Fruit fly (Drosophila melanogaster): Measurements from ENCODE around the gene Gr94a.
A peak's percentile ranks its signal among the peaks of the same experiment; 100 is the strongest.

The Gr94a gene

DNA sequence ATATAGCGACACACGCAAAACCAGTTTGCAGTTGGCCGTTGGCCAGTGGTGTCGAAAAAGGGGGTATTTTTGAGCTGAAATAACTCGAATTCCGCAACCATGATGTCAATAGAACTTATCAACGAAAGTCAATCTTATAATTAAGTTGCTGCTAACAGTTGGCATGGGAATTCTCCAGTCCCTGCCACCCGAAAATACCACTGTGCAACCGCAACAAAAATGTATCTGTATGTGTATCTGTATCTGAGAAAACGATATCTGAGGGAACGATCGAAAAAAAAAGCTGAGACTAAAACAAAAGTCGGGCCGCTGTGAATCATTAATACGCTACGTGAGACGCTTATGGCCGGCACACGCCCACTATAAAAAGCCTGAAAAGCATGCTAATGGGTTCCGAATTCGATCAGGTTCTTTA lies 5.0 kb upstream of the Gr94a start (continued):
- TF ChIP-seq fd64A (GFP tag; optimal IDR thresholded peaks at IDR 0.05) (no peak), D19A (tag; optimal IDR thresholded peaks at IDR 0.05) (no peak), BtbVII (GFP tag; optimal IDR thresholded peaks at IDR 0.05) (no peak), Dip3 (GFP tag; optimal IDR thresholded peaks at IDR 0.05) (peak; percentile 47), maf-S (GFP tag; optimal IDR thresholded peaks at IDR 0.05) (no peak), Doc2 (GFP tag; IDR thresholded peaks at IDR 0.05) (no peak), pb (GFP tag; optimal IDR thresholded peaks at IDR 0.05) (peak; percentile 3), CG8089 (GFP tag; optimal IDR thresholded peaks at IDR 0.05) (no peak), D (optimal IDR thresholded peaks at IDR 0.05) (no peak), D (GFP tag; optimal IDR thresholded peaks at IDR 0.05) (no peak), hb (GFP tag; IDR thresholded peaks at IDR 0.05; ENCODE audit: partially characterized antibody) (no peak), Fer2 (tag; optimal IDR thresholded peaks at IDR 0.05) (no peak), NfI (GFP tag; optimal IDR thresholded peaks at IDR 0.05) (peak; percentile 50), CG15601 (tag; optimal IDR thresholded peaks at IDR 0.05) (no peak), Dbx (GFP tag; IDR thresholded peaks at IDR 0.05) (peak; percentile 76), Vsx1 (GFP tag; optimal IDR thresholded peaks at IDR 0.05) (no peak), Trl (optimal IDR thresholded peaks at IDR 0.05) (no peak), Trl (GFP tag; optimal IDR thresholded peaks at IDR 0.05) (no peak), CG3838 (GFP tag; optimal IDR thresholded peaks at IDR 0.05) (no peak), sqz (GFP tag; optimal IDR thresholded peaks at IDR 0.05) (no peak), rib (GFP tag; IDR thresholded peaks at IDR 0.05) (no peak), CG2678 (tag; optimal IDR thresholded peaks at IDR 0.05) (peak; percentile 50), tll (GFP tag; optimal IDR thresholded peaks at IDR 0.05) (no peak), E2f2 (GFP tag; IDR thresholded peaks at IDR 0.05) (peak; percentile 29; the same call in 1 of the 2 replicates), Med (GFP tag) (peak; percentile 92), Ets65A (GFP tag) (peak; percentile 90), CG12219 (GFP tag; optimal IDR thresholded peaks at IDR 0.05) (no peak), Poxn (GFP tag; IDR thresholded peaks at IDR 0.05) (no peak), B-H1 (GFP tag; IDR thresholded peaks at IDR 0.05) (no peak), CG11695 (GFP tag; IDR thresholded peaks at IDR 0.05) (peak; percentile 61; the same call in 1 of the 3 replicates), CG2116 (GFP tag; optimal IDR thresholded peaks at IDR 0.05) (no peak), Atf3 (GFP tag; optimal IDR thresholded peaks at IDR 0.05) (no peak), Hr39 (optimal IDR thresholded peaks at IDR 0.05) (no peak), Hr51 (GFP tag; optimal IDR thresholded peaks at IDR 0.05) (peak; percentile 7 to 56), CG31388 (GFP tag; optimal IDR thresholded peaks at IDR 0.05) (no peak), ERR (GFP tag; optimal IDR thresholded peaks at IDR 0.05) (no peak), chinmo (GFP tag; IDR thresholded peaks at IDR 0.05; ENCODE audit: partially characterized antibody) (peak; percentile 51; the same call in 1 of the 4 replicates), otp (GFP tag; IDR thresholded peaks at IDR 0.05) (peak; percentile 37; the same call in 1 of the 3 replicates), Awh (GFP tag; IDR thresholded peaks at IDR 0.05) (peak; percentile 56; the same call in 1 of the 2 replicates), Aef1 (GFP tag; IDR thresholded peaks at IDR 0.05) (peak; percentile 36; the same call in 2 of the 3 replicates), prd (optimal IDR thresholded peaks at IDR 0.05) (no peak), prd (GFP tag; IDR thresholded peaks at IDR 0.05) (peak; percentile 61; the same call in 2 of the 3 replicates), Dad (GFP tag; optimal IDR thresholded peaks at IDR 0.05) (no peak), CG31365 (tag; optimal IDR thresholded peaks at IDR 0.05) (no peak), Lpt (GFP tag; optimal IDR thresholded peaks at IDR 0.05) (no peak), ems (GFP tag; optimal IDR thresholded peaks at IDR 0.05) (no peak), fd96Cb (tag; optimal IDR thresholded peaks at IDR 0.05) (no peak), CG1603 (tag; optimal IDR thresholded peaks at IDR 0.05) (peak; percentile 7), CG33213 (GFP tag; optimal IDR thresholded peaks at IDR 0.05) (no peak), C15 (GFP tag; IDR thresholded peaks at IDR 0.05) (0 out of 3 replicates have a peak, but pooled peaks have one; percentile 23), CG13424 (tag; optimal IDR thresholded peaks at IDR 0.05) (peak; percentile 27), cad (GFP tag; optimal IDR thresholded peaks at IDR 0.05) (no peak), CG10321 (GFP tag; IDR thresholded peaks at IDR 0.05) (no peak)

All from whole organism, embryonic.